Worm (Caenorhabditis elegans) whole organism, midembryonic: ENCODE data around the gene col-162.

ENCODE experiments used
- flt-1 ChIP-seq: fragments of 200-800 bp; sonication (Bioruptor generic); IDR thresholded peaks from 2 replicates; pipeline ENCODE4 v1.3.6; 2022; ENCODE audit warnings: missing genetic modification characterization, missing compliant biosample characterization
- klf-2 ChIP-seq: fragments of 200-800 bp; sonication (Bioruptor generic); conservative IDR thresholded peaks from 2 replicates; pipeline ENCODE4 v1.3.6; 2022; ENCODE audit warnings: missing genetic modification reagents, missing genetic modification characterization, missing compliant biosample characterization
- tab-1 ChIP-seq: fragments of 200-800 bp; sonication (Bioruptor generic); IDR thresholded peaks from 2 replicates; pipeline ENCODE4 v1.3.6; 2022; ENCODE audit warnings: missing genetic modification characterization, missing compliant biosample characterization
- ztf-23 ChIP-seq: fragments of 200-800 bp; sonication (Bioruptor generic); IDR thresholded peaks from 2 replicates; pipeline ENCODE4 v1.3.6; 2022; ENCODE audit warnings: missing genetic modification reagents, missing genetic modification characterization, missing compliant biosample characterization

DNA sequence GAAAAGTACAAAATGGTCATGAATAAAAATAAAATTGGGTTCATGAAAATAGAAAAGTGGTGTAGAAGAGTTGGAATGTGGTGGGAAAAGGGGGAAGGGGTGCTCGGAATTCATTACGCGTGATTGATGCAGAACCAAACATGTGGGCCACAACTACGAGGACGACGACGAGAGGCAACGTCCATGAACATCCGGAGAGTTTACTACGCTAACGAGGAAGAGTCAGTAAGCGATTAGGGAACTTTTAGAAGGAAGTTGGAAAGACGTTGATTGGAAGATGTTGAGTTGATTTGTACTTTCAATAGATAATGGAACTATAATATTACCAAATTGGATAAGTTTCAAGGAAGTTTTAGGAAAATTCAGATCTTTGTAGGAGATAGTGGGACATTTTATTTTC is 40.1 kb upstream of the col-162 start:
- no peak for TF ChIP-seq tab-1 (GFP tag; lab: Robert Waterston, UW)
- TF ChIP-seq flt-1 (GFP tag; lab: Robert Waterston, UW), result no peak
- no peak for TF ChIP-seq ztf-23 (GFP tag; lab: Robert Waterston, UW)
- no peak for TF ChIP-seq klf-2 (GFP tag; lab: Robert Waterston, UW)
